Fruit fly (Drosophila melanogaster) whole organism, embryonic: ENCODE data around the gene CG4896.

ENCODE experiments used
- Asciz ChIP-seq: fragments of 200-800 bp; sonication (Bioruptor generic); optimal IDR thresholded peaks from 2 replicates; lab custom pipeline; 2017; ENCODE audit warnings: missing biosample characterization, mild to moderate bottlenecking, missing genetic modification characterization, missing genetic modification reagents
- Hr39 ChIP-seq: fragments of >200 bp; optimal IDR thresholded peaks from 2 replicates; lab custom pipeline; 2017
- psq ChIP-seq: fragments of 200-800 bp; sonication (Bioruptor generic); optimal IDR thresholded peaks from 2 replicates; lab custom pipeline; 2017; ENCODE audit warnings: missing biosample characterization, missing genetic modification characterization

DNA sequence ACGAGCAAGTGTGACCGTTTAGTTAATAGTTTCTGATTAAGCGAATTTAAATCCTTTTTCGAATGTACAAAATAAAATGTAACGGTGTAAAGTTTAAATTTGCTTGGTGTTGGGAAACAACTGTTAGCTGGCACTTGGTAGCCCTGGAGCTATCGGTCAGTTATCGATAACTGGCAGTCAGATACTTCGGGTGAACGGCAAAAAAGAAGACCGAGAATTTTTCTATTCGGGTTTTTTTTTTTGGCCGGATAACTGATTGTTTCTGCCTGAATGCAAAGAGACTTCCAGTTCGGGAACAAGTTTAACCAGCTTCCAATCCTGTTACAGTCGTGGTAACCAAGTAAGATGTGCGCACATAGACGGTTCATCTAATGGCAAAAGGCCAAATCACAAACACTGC is at the start of gene CG4896:
- TF ChIP-seq Asciz (GFP tag; lab: Kevin White, UChicago): no peak
- TF ChIP-seq Hr39 (lab: Kevin White, UChicago): no peak
- TF ChIP-seq psq (GFP tag; lab: Kevin White, UChicago): no peak
